Fruit fly (Drosophila melanogaster) whole organism, wandering third instar larva: ENCODE data around the gene CG3108.

Experiments used
- Jra ChIP-seq: sonication (Bioruptor generic); optimal IDR thresholded peaks from 2 replicates; lab custom pipeline; 2016; ENCODE audit warnings: missing biosample characterization, missing genetic modification characterization
- Myc ChIP-seq: fragments of >200 bp; optimal IDR thresholded peaks from 2 replicates; lab custom pipeline; 2017
- Vsx2 ChIP-seq: fragments of 200-300, 225-300 bp; sonication (Bioruptor generic); optimal IDR thresholded peaks from 2 replicates; lab custom pipeline; 2018; ENCODE audit warnings: missing biosample characterization, missing genetic modification characterization; ENCODE audit not compliant: partially characterized antibody
- sage ChIP-seq: fragments of 200-800 bp; sonication (Bioruptor generic); optimal IDR thresholded peaks from 2 replicates; lab custom pipeline; 2016; ENCODE audit warnings: missing biosample characterization, mild to moderate bottlenecking, missing genetic modification characterization

- TF ChIP-seq sage (GFP tag; lab: Kevin White, UChicago) (no peak), Myc (no peak), Vsx2 (GFP tag; lab: Kevin White, UChicago) (no peak), Jra (no peak)
Observed at dm6 chrX:5776547-5776946, 4.9 kb downstream of the CG3108 start, which contains the start of gene CG42264.
